Fruit fly (Drosophila melanogaster): ENCODE data around the gene CG44004.

DNA sequence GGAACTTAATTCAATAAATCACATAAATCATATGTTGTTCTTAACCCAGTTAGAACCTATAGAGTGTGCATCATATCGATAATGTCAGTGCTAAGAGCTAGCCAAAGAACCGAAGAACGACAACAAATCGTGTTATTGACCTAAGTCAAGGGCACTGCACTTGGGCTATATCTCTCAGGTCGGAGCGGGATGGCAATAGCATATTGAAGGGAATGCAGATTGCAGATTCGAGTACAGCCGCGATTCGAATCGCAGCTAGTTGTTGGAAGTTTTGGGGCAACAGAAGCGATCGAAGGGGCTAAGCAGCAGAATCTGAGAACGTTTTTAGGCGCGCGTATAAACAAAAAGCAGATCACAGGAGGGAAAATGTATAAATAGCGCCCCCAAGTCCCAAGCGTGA is 36.7 kb downstream of the CG44004 start:
- TF ChIP-seq pan (optimal IDR thresholded peaks at IDR 0.05) (no peak), EcR (GFP tag; optimal IDR thresholded peaks at IDR 0.05) (peak in 1 of 2 experiments; percentile 93), usp (GFP tag; optimal IDR thresholded peaks at IDR 0.05) (no peak), Dll (optimal IDR thresholded peaks at IDR 0.05) (no peak), CG8478 (optimal IDR thresholded peaks at IDR 0.05) (no peak)

All from whole organism.